Fruit fly (Drosophila melanogaster): ENCODE results near the gene CG43739.

The CG43739 gene

dm6 chr2L:20918733-20919132, at the start of gene CG43739, which contains the start of gene sky:
Gene CG43739 (minus strand): TSS chr2L:20918931.
Gene sky (minus strand): TSS chr2L:20918931.
- peak; percentile 5; the same call in 1 of the 3 replicates for TF ChIP-seq CG6163 (GFP tag; IDR thresholded peaks at IDR 0.05)
- no peak for TF ChIP-seq CG8319 (GFP tag; optimal IDR thresholded peaks at IDR 0.05)
- no peak for TF ChIP-seq CG10669 (GFP tag; optimal IDR thresholded peaks at IDR 0.05)
- TF ChIP-seq CG6276 (GFP tag; optimal IDR thresholded peaks at IDR 0.05) = peak; percentile 94
- TF ChIP-seq CG3919 (GFP tag; optimal IDR thresholded peaks at IDR 0.05) = peak; percentile 30
- peak; percentile 6 for TF ChIP-seq Hr39 (GFP tag; optimal IDR thresholded peaks at IDR 0.05)
- TF ChIP-seq cyc (GFP tag; optimal IDR thresholded peaks at IDR 0.05) = peak; percentile 2
- TF ChIP-seq esn (GFP tag; optimal IDR thresholded peaks at IDR 0.05) = peak; percentile 40
- 0 out of 2 replicates have a peak, but pooled peaks have one; percentile 6 for TF ChIP-seq CG15336 (GFP tag; IDR thresholded peaks at IDR 0.05)
- no peak for TF ChIP-seq Ets21C (GFP tag; optimal IDR thresholded peaks at IDR 0.05)
- peak; percentile 19 for TF ChIP-seq CG31627 (GFP tag; optimal IDR thresholded peaks at IDR 0.05)
- TF ChIP-seq lz (GFP tag; optimal IDR thresholded peaks at IDR 0.05) = peak; percentile 31
- TF ChIP-seq Sox14 (GFP tag; optimal IDR thresholded peaks at IDR 0.05) = peak; percentile 33
- TF ChIP-seq Eip78C (GFP tag) = no peak
- TF ChIP-seq CG1621 (tag; optimal IDR thresholded peaks at IDR 0.05) = peak; percentile 38
- peak; percentile 12 for TF ChIP-seq topi (GFP tag; optimal IDR thresholded peaks at IDR 0.05)
- TF ChIP-seq CG11762 (GFP tag; optimal IDR thresholded peaks at IDR 0.05; ENCODE audit: insufficient read depth) = no peak
- no peak for TF ChIP-seq achi (GFP tag; optimal IDR thresholded peaks at IDR 0.05)
- TF ChIP-seq fkh (GFP tag; optimal IDR thresholded peaks at IDR 0.05) = peak; percentile 80
- peak; percentile 2 for TF ChIP-seq Eip75B (GFP tag; optimal IDR thresholded peaks at IDR 0.05)

- TF ChIP-seq spab (GFP tag; optimal IDR thresholded peaks at IDR 0.05) (no peak), ss (GFP tag; optimal IDR thresholded peaks at IDR 0.05) (peak; percentile 34 to 45), CG6163 (GFP tag; IDR thresholded peaks at IDR 0.05) (0 out of 3 replicates have a peak, but pooled peaks have one; percentile 12), CG3919 (GFP tag; optimal IDR thresholded peaks at IDR 0.05) (no peak), CG9139 (GFP tag; optimal IDR thresholded peaks at IDR 0.05) (peak; percentile 38), lz (GFP tag; optimal IDR thresholded peaks at IDR 0.05) (no peak), svp (GFP tag) (peak; percentile 9), CG3032 (tag; optimal IDR thresholded peaks at IDR 0.05) (no peak), CG6854 (GFP tag; optimal IDR thresholded peaks at IDR 0.05) (peak; percentile 43), Hr39 (GFP tag; optimal IDR thresholded peaks at IDR 0.05) (no peak), CG1621 (tag; optimal IDR thresholded peaks at IDR 0.05) (peak; percentile 56)
Measured at dm6 chr2L:20965001-20965400, 46.3 kb upstream of the CG43739 start.

- TF ChIP-seq Hr4 (GFP tag; optimal IDR thresholded peaks at IDR 0.05) = peak; percentile 69
- TF ChIP-seq CG6854 (GFP tag; optimal IDR thresholded peaks at IDR 0.05) = no peak
- TF ChIP-seq svp (GFP tag) = no peak
- no peak for TF ChIP-seq spab (GFP tag; optimal IDR thresholded peaks at IDR 0.05)
- no peak for TF ChIP-seq Smox (GFP tag; optimal IDR thresholded peaks at IDR 0.05)
- TF ChIP-seq CG8319 (GFP tag; optimal IDR thresholded peaks at IDR 0.05) = no peak
- no peak for TF ChIP-seq CG34406 (GFP tag; optimal IDR thresholded peaks at IDR 0.05)
- no peak for TF ChIP-seq dsx (GFP tag; optimal IDR thresholded peaks at IDR 0.05; ENCODE audit: poor library complexity, severe bottlenecking)
- TF ChIP-seq dac (GFP tag; optimal IDR thresholded peaks at IDR 0.05) = no peak
- TF ChIP-seq CG1621 (tag; optimal IDR thresholded peaks at IDR 0.05) = no peak
- TF ChIP-seq CG8119 (GFP tag; IDR thresholded peaks at IDR 0.05) = peak; percentile 53; the same call in 1 of the 3 replicates
- TF ChIP-seq net (GFP tag; optimal IDR thresholded peaks at IDR 0.05) = no peak
- peak in 1 of 2 experiments; percentile 42 for TF ChIP-seq salr (GFP tag; optimal IDR thresholded peaks at IDR 0.05)
- no peak for TF ChIP-seq CG10631 (GFP tag; optimal IDR thresholded peaks at IDR 0.05)
- no peak for TF ChIP-seq CG16779 (tag; optimal IDR thresholded peaks at IDR 0.05)
- no peak for TF ChIP-seq CG7368 (GFP tag; optimal IDR thresholded peaks at IDR 0.05)
- TF ChIP-seq acj6 (GFP tag; optimal IDR thresholded peaks at IDR 0.05) = no peak
- TF ChIP-seq fd59A (GFP tag; optimal IDR thresholded peaks at IDR 0.05) = no peak
- TF ChIP-seq Sox14 (GFP tag; optimal IDR thresholded peaks at IDR 0.05) = no peak
- TF ChIP-seq CG6808 (GFP tag; optimal IDR thresholded peaks at IDR 0.05) = no peak
- TF ChIP-seq Lpt (GFP tag; optimal IDR thresholded peaks at IDR 0.05) = peak; percentile 10
- peak; percentile 24 for TF ChIP-seq OdsH (GFP tag; optimal IDR thresholded peaks at IDR 0.05)
- no peak for TF ChIP-seq CG3919 (GFP tag; optimal IDR thresholded peaks at IDR 0.05)
- TF ChIP-seq Sox15 (GFP tag; optimal IDR thresholded peaks at IDR 0.05) = no peak
- no peak for TF ChIP-seq Eip75B (GFP tag; optimal IDR thresholded peaks at IDR 0.05)
- TF ChIP-seq fd85E (GFP tag; optimal IDR thresholded peaks at IDR 0.05) = no peak
- TF ChIP-seq Ets21C (GFP tag; optimal IDR thresholded peaks at IDR 0.05) = no peak
- TF ChIP-seq CG4318 (GFP tag; optimal IDR thresholded peaks at IDR 0.05) = peak; percentile 28
- TF ChIP-seq CG31627 (GFP tag; optimal IDR thresholded peaks at IDR 0.05) = no peak
- TF ChIP-seq Sox102F (GFP tag; optimal IDR thresholded peaks at IDR 0.05) = no peak
- TF ChIP-seq CG6276 (GFP tag; optimal IDR thresholded peaks at IDR 0.05) = no peak
- peak; percentile 57 for TF ChIP-seq Eip78C (GFP tag)
Measured at dm6 chr2L:20960019-20960525, 41.3 kb upstream of the CG43739 start.

Measured in whole organism, prepupa.